Worm (Caenorhabditis elegans) whole organism, L1 larva: Measurements from ENCODE around the gene B0334.20.

Source experiments
- C04F5.9 ChIP-seq: sonication (generic microtip); optimal IDR thresholded peaks from 2 replicates; lab custom pipeline; 2016; ENCODE audit warnings: missing genetic modification characterization, missing compliant biosample characterization
- C16A3.4 ChIP-seq: fragments of 150-350 bp; optimal IDR thresholded peaks from 2 replicates; lab custom pipeline; 2014; ENCODE audit warnings: missing biosample characterization, missing genetic modification characterization
- Y116A8C.19 ChIP-seq: sonication (generic microtip); optimal IDR thresholded peaks from 2 replicates; lab custom pipeline; 2016; ENCODE audit warnings: missing compliant biosample characterization, missing genetic modification characterization, borderline replicate concordance
- blmp-1 ChIP-seq: fragments of 150-350 bp; optimal IDR thresholded peaks from 2 replicates; lab custom pipeline; 2014; ENCODE audit warnings: missing biosample characterization, missing genetic modification characterization
- ceh-63 ChIP-seq: fragments of 200-800 bp; sonication (Bioruptor generic); optimal IDR thresholded peaks from 2 replicates; lab custom pipeline; 2018; ENCODE audit warnings: mild to moderate bottlenecking, missing genetic modification characterization, missing compliant biosample characterization
- ceh-88 ChIP-seq: fragments of 200-800 bp; sonication (Bioruptor generic); IDR thresholded peaks from 2 replicates; pipeline ENCODE4 v1.3.6; 2022; ENCODE audit warnings: missing genetic modification characterization, missing compliant biosample characterization
- ceh-90 ChIP-seq: sonication (generic microtip); optimal IDR thresholded peaks from 2 replicates; lab custom pipeline; 2016; ENCODE audit warnings: missing genetic modification characterization, missing compliant biosample characterization
- dpl-1 ChIP-seq, 3 experiments: fragments of 150-350 bp in 2 of 3; sonication (generic microtip) in 1 of 3; optimal IDR thresholded peaks; 2 replicates each; lab custom pipeline; 2014 to 2017; ENCODE audit warnings: missing biosample characterization in 3 of 3, missing genetic modification characterization in 3 of 3, missing genetic modification reagents in 3 of 3
- dsc-1 ChIP-seq: sonication (generic microtip); optimal IDR thresholded peaks from 2 replicates; lab custom pipeline; 2016; ENCODE audit warnings: mild to moderate bottlenecking, missing genetic modification characterization, missing compliant biosample characterization
- efl-1 ChIP-seq, 4 experiments: fragments of 150-350 bp; optimal IDR thresholded peaks in 3 of 4; peaks in 1 of 4; 1 replicate in 1 of 4; 2 replicates in 3 of 4; lab custom pipeline; 2014; ENCODE audit warnings: missing biosample characterization in 2 of 4, missing genetic modification characterization in 2 of 4, missing genetic modification reagents in 2 of 4
- efl-3 ChIP-seq: fragments of 200-800 bp; sonication (Bioruptor generic); optimal IDR thresholded peaks from 2 replicates; lab custom pipeline; 2018; ENCODE audit warnings: mild to moderate bottlenecking, missing genetic modification characterization, missing compliant biosample characterization
- egl-13 ChIP-seq: sonication (generic microtip); optimal IDR thresholded peaks from 2 replicates; lab custom pipeline; 2016; ENCODE audit warnings: missing genotype, missing genetic modification reagents, missing genetic modification characterization, missing compliant biosample characterization
- elt-2 ChIP-seq: sonication (generic microtip); optimal IDR thresholded peaks from 2 replicates; lab custom pipeline; 2016; ENCODE audit warnings: missing genetic modification characterization, mild to moderate bottlenecking, inconsistent platforms, missing compliant biosample characterization, missing genetic modification reagents
- fkh-4 ChIP-seq: sonication (generic microtip); optimal IDR thresholded peaks from 2 replicates; lab custom pipeline; 2016; ENCODE audit warnings: missing compliant biosample characterization, missing genetic modification characterization, borderline replicate concordance
- fos-1 ChIP-seq: fragments of 150-350 bp; optimal IDR thresholded peaks from 2 replicates; lab custom pipeline; 2014; ENCODE audit warnings: missing biosample characterization, missing genetic modification characterization
- irx-1 ChIP-seq: sonication (generic microtip); optimal IDR thresholded peaks from 2 replicates; lab custom pipeline; 2016; ENCODE audit warnings: missing genetic modification characterization, missing compliant biosample characterization
- jun-1 ChIP-seq: fragments of 150-350 bp; optimal IDR thresholded peaks from 2 replicates; lab custom pipeline; 2014; ENCODE audit warnings: missing biosample characterization, missing genetic modification reagents, missing genetic modification characterization
- lin-13 ChIP-seq: fragments of 150-350 bp; optimal IDR thresholded peaks from 2 replicates; lab custom pipeline; 2014; ENCODE audit warnings: missing biosample characterization, missing genetic modification reagents, missing genetic modification characterization
- lin-14 ChIP-seq: fragments of 200-800 bp; sonication (Bioruptor generic); optimal IDR thresholded peaks from 2 replicates; lab custom pipeline; 2018; ENCODE audit warnings: mild to moderate bottlenecking, missing genetic modification characterization, moderate library complexity, missing compliant biosample characterization
- lin-35 ChIP-seq, 2 experiments: fragments of 150-350 bp; optimal IDR thresholded peaks; 2 replicates each; lab custom pipeline; 2014; ENCODE audit warnings: missing biosample characterization in 2 of 2, missing genetic modification characterization in 2 of 2, missing genetic modification reagents in 2 of 2
- lir-3 ChIP-seq: sonication (generic microtip); optimal IDR thresholded peaks from 2 replicates; lab custom pipeline; 2016; ENCODE audit warnings: mild to moderate bottlenecking, missing genetic modification characterization, moderate library complexity, missing compliant biosample characterization; ENCODE audit not compliant: poor library complexity
- lsy-2 ChIP-seq, 2 experiments: fragments of 150-350 bp; optimal IDR thresholded peaks; 2 replicates each; lab custom pipeline; 2014; ENCODE audit warnings: missing biosample characterization in 2 of 2, missing genetic modification characterization in 2 of 2
- mep-1 ChIP-seq: fragments of 150-350 bp; optimal IDR thresholded peaks from 2 replicates; lab custom pipeline; 2014; ENCODE audit warnings: missing biosample characterization, missing genetic modification characterization
- nhr-19 ChIP-seq: fragments of 200-800 bp; sonication (Bioruptor generic); conservative IDR thresholded peaks from 2 replicates; pipeline ENCODE4 v1.3.6; 2022; ENCODE audit warnings: missing genetic modification characterization, missing compliant biosample characterization
- nhr-20 ChIP-seq: sonication (generic microtip); optimal IDR thresholded peaks from 2 replicates; lab custom pipeline; 2016; ENCODE audit warnings: mild to moderate bottlenecking, missing genetic modification characterization, missing compliant biosample characterization
- nhr-237 ChIP-seq: fragments of 150-350 bp; optimal IDR thresholded peaks from 2 replicates; lab custom pipeline; 2014; ENCODE audit warnings: missing biosample characterization, missing genetic modification characterization
- nhr-77 ChIP-seq: fragments of 150-350 bp; optimal IDR thresholded peaks from 2 replicates; lab custom pipeline; 2014; ENCODE audit warnings: missing biosample characterization, missing genetic modification characterization
- nhr-90 ChIP-seq: sonication (generic microtip); optimal IDR thresholded peaks from 2 replicates; lab custom pipeline; 2016; ENCODE audit warnings: mild to moderate bottlenecking, missing genetic modification characterization, missing compliant biosample characterization; ENCODE audit not compliant: poor library complexity
- pax-3 ChIP-seq: fragments of 200-800 bp; sonication (Bioruptor generic); optimal IDR thresholded peaks from 2 replicates; lab custom pipeline; 2018; ENCODE audit warnings: mild to moderate bottlenecking, missing genetic modification characterization, moderate library complexity, missing compliant biosample characterization
- rnt-1 ChIP-seq: sonication (generic microtip); optimal IDR thresholded peaks from 2 replicates; lab custom pipeline; 2016; ENCODE audit warnings: mild to moderate bottlenecking, missing genetic modification characterization, moderate library complexity, missing compliant biosample characterization
- skn-1 ChIP-seq: fragments of 150-350 bp; optimal IDR thresholded peaks from 2 replicates; lab custom pipeline; 2014; ENCODE audit warnings: missing biosample characterization, missing genetic modification characterization
- snpc-4 ChIP-seq: fragments of 150-350 bp; optimal IDR thresholded peaks from 2 replicates; lab custom pipeline; 2014; ENCODE audit warnings: missing biosample characterization, missing genetic modification characterization
- snu-23 ChIP-seq: sonication (generic microtip); optimal IDR thresholded peaks from 2 replicates; lab custom pipeline; 2016; ENCODE audit warnings: missing genetic modification characterization, missing compliant biosample characterization
- sox-4 ChIP-seq: sonication (generic microtip); optimal IDR thresholded peaks from 2 replicates; lab custom pipeline; 2016; ENCODE audit warnings: missing genetic modification characterization, missing compliant biosample characterization
- swsn-7 ChIP-seq: sonication (generic microtip); optimal IDR thresholded peaks from 2 replicates; lab custom pipeline; 2016; ENCODE audit warnings: missing genetic modification characterization, missing compliant biosample characterization
- unc-130 ChIP-seq: fragments of 150-350 bp; optimal IDR thresholded peaks from 2 replicates; lab custom pipeline; 2017; ENCODE audit warnings: missing biosample characterization, missing genetic modification characterization, inconsistent platforms
- unc-86 ChIP-seq: sonication (generic microtip); optimal IDR thresholded peaks from 2 replicates; lab custom pipeline; 2016; ENCODE audit warnings: missing genetic modification characterization, missing compliant biosample characterization
- unc-98 ChIP-seq: fragments of 200-800 bp; sonication (Bioruptor generic); IDR thresholded peaks from 2 replicates; pipeline ENCODE4 v1.3.6; 2022; ENCODE audit warnings: missing genetic modification characterization, missing compliant biosample characterization
- vab-15 ChIP-seq: sonication (generic microtip); optimal IDR thresholded peaks from 2 replicates; lab custom pipeline; 2017; ENCODE audit warnings: missing genotype, mild to moderate bottlenecking, missing genetic modification characterization, missing compliant biosample characterization
- xbp-1 ChIP-seq: sonication (generic microtip); optimal IDR thresholded peaks from 2 replicates; lab custom pipeline; 2016; ENCODE audit warnings: missing genetic modification characterization, missing compliant biosample characterization
- zip-4 ChIP-seq: fragments of 200-800 bp; sonication (Bioruptor generic); optimal IDR thresholded peaks from 2 replicates; lab custom pipeline; 2018; ENCODE audit warnings: mild to moderate bottlenecking, missing genetic modification characterization, moderate library complexity, missing compliant biosample characterization
- ztf-11 ChIP-seq, 2 experiments: sonication (generic microtip); optimal IDR thresholded peaks; 2 replicates each; lab custom pipeline; 2016 to 2017; ENCODE audit warnings: missing genetic modification characterization in 2 of 2, missing biosample characterization in 1 of 2, missing compliant biosample characterization in 1 of 2

B0334.20 gene

DNA sequence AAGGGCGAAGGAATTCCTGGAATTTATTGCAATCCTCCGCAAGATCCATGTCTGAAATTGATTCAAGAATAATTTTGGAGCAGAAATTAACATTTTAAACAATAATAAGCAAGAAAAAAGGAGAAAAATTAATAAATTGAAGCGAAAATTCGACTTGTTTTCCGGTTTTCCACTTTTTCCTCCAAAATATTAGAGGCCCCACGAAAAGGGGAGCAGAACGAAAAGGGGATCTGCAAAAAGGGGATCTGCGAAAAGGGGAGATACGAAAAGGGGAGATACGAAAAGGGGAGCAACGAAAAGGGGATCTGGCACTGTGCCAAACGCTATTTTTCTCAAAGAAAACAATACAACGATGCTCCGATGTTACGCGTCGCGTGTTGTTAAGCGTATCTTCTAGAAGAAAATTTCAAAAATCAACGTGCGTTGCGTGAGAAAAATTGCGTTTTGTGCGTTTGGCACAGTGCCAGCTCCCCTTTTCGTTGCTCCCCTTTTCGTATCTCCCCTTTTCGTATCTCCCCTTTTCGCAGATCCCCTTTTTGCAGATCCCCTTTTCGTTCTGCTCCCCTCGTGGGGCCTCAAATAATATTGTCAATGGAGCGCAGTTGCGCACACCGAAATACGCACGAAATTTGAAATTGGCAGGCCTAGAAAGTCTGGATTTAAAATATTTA, 34.3 kb upstream of the B0334.20 start, which contains the start of gene Y62F5A.12 (continued):
- TF ChIP-seq lir-3 (tag; lab: Kevin White, UChicago) (peak; percentile 91), nhr-20 (tag; lab: Kevin White, UChicago) (peak; percentile 86), C04F5.9 (tag; lab: Kevin White, UChicago) (peak; percentile 47), fos-1 (tag; lab: Kevin White, UChicago) (peak; percentile 31), Y116A8C.19 (tag; lab: Kevin White, UChicago) (peak; percentile 53), nhr-90 (tag; lab: Kevin White, UChicago) (peak; percentile 86), zip-4 (GFP tag; lab: Kevin White, UChicago) (peak; percentile 11), unc-130 (tag; lab: Kevin White, UChicago) (peak; percentile 61), fkh-4 (tag; lab: Kevin White, UChicago) (peak; percentile 54), swsn-7 (tag; lab: Kevin White, UChicago) (peak; percentile 80), efl-1 (optimal IDR thresholded peaks at IDR 0.05; lab: Kevin White, UChicago) (peak; percentile 82 to 90), efl-1 (GFP tag; optimal IDR thresholded peaks at IDR 0.05 in 1 of 2; lab: Kevin White, UChicago) (peak; percentile 87 to 99), lin-14 (peak; percentile 84), blmp-1 (tag; lab: Kevin White, UChicago) (peak; percentile 22), ceh-90 (peak; percentile 51), ceh-88 (GFP tag; lab: Robert Waterston, UW) (peak; percentile 90), xbp-1 (peak; percentile 86), dsc-1 (tag; lab: Kevin White, UChicago) (peak; percentile 83), pax-3 (tag; lab: Kevin White, UChicago) (peak; percentile 89), skn-1 (tag; lab: Kevin White, UChicago) (peak; percentile 42), jun-1 (tag; lab: Kevin White, UChicago) (peak; percentile 66), unc-98 (GFP tag; lab: Robert Waterston, UW) (peak; percentile 94), lsy-2 (tag; optimal IDR thresholded peaks at IDR 0.05; lab: Kevin White, UChicago) (peak; percentile 72 to 73), unc-86 (tag; lab: Kevin White, UChicago) (peak; percentile 84), snu-23 (peak; percentile 89), efl-3 (GFP tag; lab: Kevin White, UChicago) (peak; percentile 10), C16A3.4 (tag; lab: Kevin White, UChicago) (peak; percentile 71), nhr-237 (tag; lab: Kevin White, UChicago) (peak; percentile 34), egl-13 (tag; lab: Kevin White, UChicago) (peak; percentile 72), dpl-1 (GFP tag; optimal IDR thresholded peaks at IDR 0.05; lab: Kevin White, UChicago) (peak; percentile 81 to 89 (median 85)), lin-35 (GFP tag; optimal IDR thresholded peaks at IDR 0.05; lab: Kevin White, UChicago) (peak; percentile 78 to 92), snpc-4 (tag; lab: Kevin White, UChicago) (peak; percentile 6), sox-4 (peak; percentile 78), rnt-1 (tag; lab: Kevin White, UChicago) (peak; percentile 99), ztf-11 (tag; optimal IDR thresholded peaks at IDR 0.05; lab: Kevin White, UChicago) (peak in 1 of 2 experiments; percentile 94), ceh-63 (GFP tag; lab: Kevin White, UChicago) (peak; percentile 86), nhr-77 (tag; lab: Kevin White, UChicago) (peak; percentile 72), vab-15 (tag; lab: Kevin White, UChicago) (peak; percentile 76), nhr-19 (peak; percentile 94), mep-1 (tag; lab: Kevin White, UChicago) (peak; percentile 63), lin-13 (peak; percentile 59), irx-1 (tag; lab: Kevin White, UChicago) (peak; percentile 44), elt-2 (tag; lab: Kevin White, UChicago) (peak; percentile 42)
